Worm (Caenorhabditis elegans) whole organism, L4/young adult: ENCODE data around the gene pals-31.
A peak's percentile ranks its signal among the peaks of the same experiment; 100 is the strongest.

Experiments used
- W03F9.2 ChIP-seq: fragments of 150-350 bp; optimal IDR thresholded peaks from 2 replicates; lab custom pipeline; 2014; ENCODE audit warnings: missing biosample characterization, missing genetic modification characterization
- dao-5 ChIP-seq: sonication (generic microtip); optimal IDR thresholded peaks from 2 replicates; lab custom pipeline; 2016; ENCODE audit warnings: missing genotype, missing genetic modification characterization, moderate library complexity, missing compliant biosample characterization
- him-1 ChIP-seq: sonication (generic microtip); optimal IDR thresholded peaks from 2 replicates; lab custom pipeline; 2016; ENCODE audit warnings: missing genotype, missing genetic modification reagents, missing genetic modification characterization, missing compliant biosample characterization

- TF ChIP-seq him-1 (tag; lab: Kevin White, UChicago) (no peak), dao-5 (tag; lab: Kevin White, UChicago) (no peak), W03F9.2 (peak; percentile 4)
Observed at ce11 chrV:676550-677084, 40.2 kb downstream of the pals-31 start, which contains the start of the genes fbxa-72 and srx-21.
